Fruit fly (Drosophila melanogaster) whole organism, embryonic: ENCODE data around the gene CG32625.

Experiments used
- Antp ChIP-seq: fragments of 200-800 bp; sonication (Bioruptor generic); optimal IDR thresholded peaks from 3 replicates; lab custom pipeline; 2016; ENCODE audit warnings: missing biosample characterization, missing genetic modification characterization
- Bdp1 ChIP-seq: fragments of 200-800 bp; sonication (Bioruptor generic); optimal IDR thresholded peaks from 3 replicates; lab custom pipeline; 2016; ENCODE audit warnings: missing biosample characterization, missing genetic modification characterization
- Bgb ChIP-seq: fragments of 200-800 bp; sonication (Bioruptor generic); IDR thresholded peaks from 2 replicates; pipeline ENCODE4 v1.3.6; 2022; ENCODE audit warnings: missing biosample characterization, missing genetic modification characterization; ENCODE audit not compliant: partially characterized antibody
- CG12155 ChIP-seq: fragments of 200-800 bp; sonication (Bioruptor generic); optimal IDR thresholded peaks from 3 replicates; lab custom pipeline; 2016; ENCODE audit warnings: missing biosample characterization, missing genetic modification characterization
- CG12769 ChIP-seq: fragments of 200-800 bp; sonication (Bioruptor generic); optimal IDR thresholded peaks from 2 replicates; lab custom pipeline; 2019; ENCODE audit warnings: missing biosample characterization, mild to moderate bottlenecking, missing genetic modification characterization, moderate library complexity
- CG1603 ChIP-seq: fragments of 200-800 bp; sonication (Bioruptor generic); optimal IDR thresholded peaks from 2 replicates; lab custom pipeline; 2019; ENCODE audit warnings: missing biosample characterization, mild to moderate bottlenecking, missing genetic modification characterization, moderate library complexity
- CG16813 ChIP-seq: fragments of 200-800 bp; sonication (Bioruptor generic); IDR thresholded peaks from 3 replicates; pipeline ENCODE4 v1.3.6; 2022; ENCODE audit warnings: missing biosample characterization, missing genetic modification characterization; ENCODE audit not compliant: partially characterized antibody
- CG17359 ChIP-seq: fragments of 200-800 bp; sonication (Bioruptor generic); optimal IDR thresholded peaks from 3 replicates; lab custom pipeline; 2018; ENCODE audit warnings: missing biosample characterization, mild to moderate bottlenecking, missing genetic modification characterization, moderate library complexity
- CG17912 ChIP-seq: fragments of 200-800 bp; sonication (Bioruptor generic); optimal IDR thresholded peaks from 2 replicates; lab custom pipeline; 2018; ENCODE audit warnings: missing biosample characterization, mild to moderate bottlenecking, missing genetic modification characterization
- CG18262 ChIP-seq: fragments of 200-800 bp; optimal IDR thresholded peaks from 3 replicates; lab custom pipeline; 2019; ENCODE audit warnings: missing biosample characterization, mild to moderate bottlenecking, missing genetic modification characterization, moderate library complexity
- CG1832 ChIP-seq: fragments of 200-800 bp; sonication (Bioruptor generic); optimal IDR thresholded peaks from 2 replicates; lab custom pipeline; 2017; ENCODE audit warnings: missing biosample characterization, mild to moderate bottlenecking, missing genetic modification characterization, inconsistent platforms
- CG18476 ChIP-seq: fragments of 200-800 bp; sonication (Bioruptor generic); optimal IDR thresholded peaks from 2 replicates; lab custom pipeline; 2016; ENCODE audit warnings: missing biosample characterization, mild to moderate bottlenecking, missing genetic modification characterization
- CG18764 ChIP-seq: fragments of 200-800 bp; sonication (Bioruptor generic); optimal IDR thresholded peaks from 3 replicates; lab custom pipeline; 2016; ENCODE audit warnings: missing biosample characterization, missing genetic modification characterization
- CG2889 ChIP-seq: fragments of 200-800 bp; sonication (Bioruptor generic); IDR thresholded peaks from 3 replicates; pipeline ENCODE4 v1.3.6; 2022; ENCODE audit warnings: missing biosample characterization, missing genetic modification characterization
- CG3281 ChIP-seq: fragments of 200-800 bp; sonication (Bioruptor generic); optimal IDR thresholded peaks from 3 replicates; lab custom pipeline; 2017; ENCODE audit warnings: missing biosample characterization, mild to moderate bottlenecking, missing genetic modification characterization
- CG33557 ChIP-seq: fragments of 200-800 bp; sonication (Bioruptor generic); optimal IDR thresholded peaks from 2 replicates; lab custom pipeline; 2019; ENCODE audit warnings: missing biosample characterization, mild to moderate bottlenecking, missing genetic modification characterization, moderate library complexity
- CG34422 ChIP-seq: fragments of 200-800 bp; sonication (Bioruptor generic); IDR thresholded peaks from 3 replicates; pipeline ENCODE4 v1.3.6; 2022; ENCODE audit warnings: missing biosample characterization, missing genetic modification characterization
- CG4820 ChIP-seq: fragments of 200-800 bp; sonication (Bioruptor generic); optimal IDR thresholded peaks from 3 replicates; lab custom pipeline; 2016; ENCODE audit warnings: missing biosample characterization, missing genetic modification characterization
- CG5245 ChIP-seq: fragments of 200-800 bp; sonication (Bioruptor generic); optimal IDR thresholded peaks from 3 replicates; lab custom pipeline; 2016; ENCODE audit warnings: missing biosample characterization, missing genetic modification characterization
- CG7357 ChIP-seq: fragments of 200-800 bp; sonication (Bioruptor generic); IDR thresholded peaks from 3 replicates; pipeline ENCODE4 v1.3.6; 2022; ENCODE audit warnings: missing biosample characterization, missing genetic modification characterization
- CG7839 ChIP-seq: fragments of 200-800 bp; sonication (Bioruptor generic); optimal IDR thresholded peaks from 3 replicates; lab custom pipeline; 2018; ENCODE audit warnings: missing biosample characterization, mild to moderate bottlenecking, missing genetic modification characterization, moderate library complexity
- CG8359 ChIP-seq: fragments of 200-800 bp; sonication (Bioruptor generic); optimal IDR thresholded peaks from 2 replicates; lab custom pipeline; 2017; ENCODE audit warnings: missing biosample characterization, mild to moderate bottlenecking, missing genetic modification characterization, borderline replicate concordance
- Dad ChIP-seq: fragments of 200-800 bp; sonication (Bioruptor generic); optimal IDR thresholded peaks from 3 replicates; lab custom pipeline; 2016; ENCODE audit warnings: missing biosample characterization, missing genetic modification characterization
- E2f1 ChIP-seq: fragments of 200-800 bp; sonication (Bioruptor generic); IDR thresholded peaks from 2 replicates; pipeline ENCODE4 v1.3.6; 2022; ENCODE audit warnings: missing biosample characterization, missing genetic modification characterization
- HLHmδ ChIP-seq: fragments of 200-800 bp; sonication (Bioruptor generic); optimal IDR thresholded peaks from 2 replicates; lab custom pipeline; 2018; ENCODE audit warnings: missing biosample characterization, mild to moderate bottlenecking, missing genetic modification characterization, moderate library complexity
- Hey ChIP-seq: fragments of 200-800 bp; sonication (Bioruptor generic); optimal IDR thresholded peaks from 3 replicates; lab custom pipeline; 2018; ENCODE audit warnings: missing biosample characterization, mild to moderate bottlenecking, missing genetic modification characterization
- Mad ChIP-seq: fragments of 200-800 bp; sonication (Bioruptor generic); optimal IDR thresholded peaks from 2 replicates; lab custom pipeline; 2016; ENCODE audit warnings: missing biosample characterization, missing genetic modification characterization
- NC2β ChIP-seq: fragments of 200-800 bp; sonication (Bioruptor generic); optimal IDR thresholded peaks from 2 replicates; lab custom pipeline; 2016; ENCODE audit warnings: missing biosample characterization, missing genetic modification characterization
- Spps ChIP-seq: fragments of 200-800 bp; sonication (Bioruptor generic); optimal IDR thresholded peaks from 2 replicates; lab custom pipeline; 2018; ENCODE audit warnings: missing biosample characterization, mild to moderate bottlenecking, missing genetic modification characterization
- Stat92E ChIP-seq, 3 experiments: fragments of >200 bp in 2 of 3; fragments of 200-800 bp in 1 of 3; sonication (Bioruptor generic) in 1 of 3; optimal IDR thresholded peaks; 2 replicates each; lab custom pipeline; 2017 to 2019; ENCODE audit warnings: missing biosample characterization in 3 of 3, missing genetic modification characterization in 3 of 3, mild to moderate bottlenecking in 1 of 3, moderate library complexity in 1 of 3
- Xbp1 ChIP-seq: fragments of 200-800 bp; sonication (Bioruptor generic); optimal IDR thresholded peaks from 3 replicates; lab custom pipeline; 2016; ENCODE audit warnings: missing biosample characterization, mild to moderate bottlenecking, missing genetic modification characterization
- al ChIP-seq: fragments of 200-800 bp; sonication (Bioruptor generic); IDR thresholded peaks from 2 replicates; pipeline ENCODE4 v1.3.6; 2022; ENCODE audit warnings: missing biosample characterization, missing genetic modification characterization
- bab2 ChIP-seq: fragments of 200-800 bp; sonication (Bioruptor generic); optimal IDR thresholded peaks from 2 replicates; lab custom pipeline; 2016; ENCODE audit warnings: missing biosample characterization, missing genetic modification characterization
- crol ChIP-seq: fragments of 200-800 bp; sonication (Bioruptor generic); IDR thresholded peaks from 2 replicates; pipeline ENCODE4 v1.3.6; 2022; ENCODE audit warnings: missing biosample characterization, missing genetic modification characterization
- danr ChIP-seq: fragments of 200-800 bp; sonication (Bioruptor generic); IDR thresholded peaks from 2 replicates; pipeline ENCODE4 v1.3.6; 2022; ENCODE audit warnings: missing biosample characterization, missing genetic modification characterization
- dati ChIP-seq: fragments of 200-800 bp; sonication (Bioruptor generic); IDR thresholded peaks from 2 replicates; pipeline ENCODE4 v1.3.6; 2022; ENCODE audit warnings: missing biosample characterization, missing genetic modification characterization
- fd102C ChIP-seq: fragments of 200-800 bp; sonication (Bioruptor generic); optimal IDR thresholded peaks from 2 replicates; lab custom pipeline; 2018; ENCODE audit warnings: missing biosample characterization, mild to moderate bottlenecking, missing genetic modification characterization, moderate library complexity
- fd96Cb ChIP-seq: fragments of 200-800 bp; sonication (Bioruptor generic); optimal IDR thresholded peaks from 2 replicates; lab custom pipeline; 2018; ENCODE audit warnings: missing biosample characterization, mild to moderate bottlenecking, missing genetic modification characterization, moderate library complexity
- gsb-n ChIP-seq: fragments of 200-800 bp; sonication (Bioruptor generic); optimal IDR thresholded peaks from 3 replicates; lab custom pipeline; 2018; ENCODE audit warnings: missing biosample characterization, mild to moderate bottlenecking, missing genetic modification characterization
- hkb ChIP-seq, 2 experiments: fragments of 200-800 bp in 1 of 2; fragments of >200 bp in 1 of 2; sonication (Bioruptor generic) in 1 of 2; IDR thresholded peaks in 1 of 2; optimal IDR thresholded peaks in 1 of 2; 2 replicates each; pipeline versions ENCODE4 v1.3.6 to Lab custom; 2017 to 2022; ENCODE audit warnings: missing biosample characterization in 1 of 2, missing genetic modification characterization in 1 of 2
- lab ChIP-seq: fragments of 200-800 bp; sonication (Bioruptor generic); optimal IDR thresholded peaks from 3 replicates; lab custom pipeline; 2017; ENCODE audit warnings: missing biosample characterization, missing genetic modification characterization, mild to moderate bottlenecking, moderate library complexity, missing genetic modification reagents
- lbe ChIP-seq: fragments of 200-800 bp; sonication (Bioruptor generic); optimal IDR thresholded peaks from 2 replicates; lab custom pipeline; 2016; ENCODE audit warnings: missing biosample characterization, mild to moderate bottlenecking, missing genetic modification characterization
- onecut ChIP-seq: fragments of 200-800 bp; sonication (Bioruptor generic); IDR thresholded peaks from 2 replicates; pipeline ENCODE4 v1.3.6; 2022; ENCODE audit warnings: missing biosample characterization, missing genetic modification characterization
- rib ChIP-seq: fragments of 200-800 bp; sonication (Bioruptor generic); IDR thresholded peaks from 2 replicates; pipeline ENCODE4 v1.3.6; 2022; ENCODE audit warnings: missing biosample characterization, missing genetic modification characterization
- sc ChIP-seq, 3 experiments: fragments of >200 bp in 2 of 3; fragments of 200-800 bp in 1 of 3; sonication (Bioruptor generic) in 1 of 3; optimal IDR thresholded peaks; 2 replicates in 2 of 3; 3 replicates in 1 of 3; lab custom pipeline; 2017; ENCODE audit warnings: mild to moderate bottlenecking in 1 of 3, missing biosample characterization in 1 of 3, missing genetic modification characterization in 1 of 3, missing genetic modification reagents in 1 of 3
- sim ChIP-seq: fragments of 200-800 bp; sonication (Bioruptor generic); IDR thresholded peaks from 2 replicates; pipeline ENCODE4 v1.3.6; 2022; ENCODE audit warnings: missing biosample characterization, missing genetic modification characterization
- sr ChIP-seq: fragments of 200-800 bp; sonication (Bioruptor generic); IDR thresholded peaks from 3 replicates; pipeline ENCODE4 v1.3.6; 2022; ENCODE audit warnings: missing biosample characterization, missing genetic modification characterization
- vfl ChIP-seq: fragments of 200-800 bp; sonication (Bioruptor generic); optimal IDR thresholded peaks from 2 replicates; lab custom pipeline; 2016; ENCODE audit warnings: missing biosample characterization, missing genetic modification characterization
- z ChIP-seq: fragments of 200-800 bp; sonication (Bioruptor generic); IDR thresholded peaks from 3 replicates; pipeline ENCODE4 v1.3.6; 2022; ENCODE audit warnings: missing biosample characterization, missing genetic modification characterization

CG32625 gene

dm6 chrX:13756776-13757312 lies at the start of gene CG32625, which contains the start of gene Rtc1 (continued):
- no peak for TF ChIP-seq hkb (optimal IDR thresholded peaks at IDR 0.05; lab: Kevin White, UChicago)
- TF ChIP-seq hkb (GFP tag; IDR thresholded peaks at IDR 0.05; lab: Robert Waterston, UW): peak; percentile 57; the same call in 1 of the 2 replicates
- no peak for TF ChIP-seq onecut
- TF ChIP-seq CG17359 (tag; lab: Kevin White, UChicago): peak; percentile 51
- no peak for TF ChIP-seq Mad
- no peak for TF ChIP-seq bab2
- no peak for TF ChIP-seq HLHmδ
- TF ChIP-seq CG7839: peak; percentile 41
- TF ChIP-seq fd102C: no peak
- no peak for TF ChIP-seq rib (GFP tag; lab: Robert Waterston, UW)
- TF ChIP-seq CG2889: no peak
- TF ChIP-seq danr: no peak
- TF ChIP-seq lab (GFP tag; lab: Kevin White, UChicago): peak; percentile 59
- TF ChIP-seq Stat92E (GFP tag; optimal IDR thresholded peaks at IDR 0.05; lab: Kevin White, UChicago): no peak
- no peak for TF ChIP-seq Hey (tag; lab: Kevin White, UChicago)
- TF ChIP-seq dati (GFP tag; lab: Robert Waterston, UW): no peak
- no peak for TF ChIP-seq sc (optimal IDR thresholded peaks at IDR 0.05; lab: Kevin White, UChicago)
- no peak for TF ChIP-seq sc (GFP tag; optimal IDR thresholded peaks at IDR 0.05; lab: Kevin White, UChicago)
- TF ChIP-seq crol (GFP tag; lab: Robert Waterston, UW): no peak
- no peak for TF ChIP-seq CG5245
- TF ChIP-seq CG1832 (GFP tag; lab: Kevin White, UChicago): no peak
- TF ChIP-seq CG4820 (GFP tag; lab: Kevin White, UChicago): no peak
- no peak for TF ChIP-seq CG18764 (GFP tag; lab: Kevin White, UChicago)
- peak; percentile 7 for TF ChIP-seq gsb-n (tag; lab: Kevin White, UChicago)
- no peak for TF ChIP-seq CG17912 (GFP tag; lab: Kevin White, UChicago)
- peak; percentile 43 for TF ChIP-seq Xbp1 (GFP tag; lab: Kevin White, UChicago)
- TF ChIP-seq z (GFP tag; lab: Robert Waterston, UW): no peak
- TF ChIP-seq CG1603 (tag; lab: Kevin White, UChicago): peak; percentile 38
- peak; percentile 52 for TF ChIP-seq Bgb (GFP tag; lab: Robert Waterston, UW)
- 0 out of 3 replicates have a peak, but pooled peaks have one; percentile 22 for TF ChIP-seq CG34422 (GFP tag; lab: Robert Waterston, UW)
- TF ChIP-seq CG12155 (GFP tag; lab: Kevin White, UChicago): peak; percentile 20
- peak; percentile 45 for TF ChIP-seq CG18262 (tag; lab: Kevin White, UChicago)
- no peak for TF ChIP-seq Antp (GFP tag; lab: Kevin White, UChicago)
- TF ChIP-seq fd96Cb (tag; lab: Kevin White, UChicago): peak; percentile 15
- peak; percentile 59; the same call in 2 of the 3 replicates for TF ChIP-seq CG16813 (GFP tag; lab: Robert Waterston, UW)
- TF ChIP-seq vfl (GFP tag; lab: Kevin White, UChicago): no peak
- TF ChIP-seq CG12769 (tag; lab: Kevin White, UChicago): no peak
- no peak for TF ChIP-seq sim (GFP tag; lab: Robert Waterston, UW)
- no peak for TF ChIP-seq NC2β (GFP tag; lab: Kevin White, UChicago)
- TF ChIP-seq Bdp1: no peak
- TF ChIP-seq CG8359 (GFP tag; lab: Kevin White, UChicago): no peak
- TF ChIP-seq Dad (GFP tag; lab: Kevin White, UChicago): no peak
- TF ChIP-seq al (GFP tag; lab: Robert Waterston, UW): peak; percentile 44
- peak; percentile 21 for TF ChIP-seq CG18476
- peak; percentile 7 for TF ChIP-seq CG33557 (GFP tag; lab: Kevin White, UChicago)
- no peak for TF ChIP-seq E2f1 (GFP tag; lab: Robert Waterston, UW)
- TF ChIP-seq CG3281 (GFP tag; lab: Kevin White, UChicago): peak; percentile 28
- TF ChIP-seq sr (GFP tag; lab: Robert Waterston, UW): no peak
- peak; percentile 37 for TF ChIP-seq lbe (GFP tag; lab: Kevin White, UChicago)
- TF ChIP-seq CG7357 (GFP tag; lab: Robert Waterston, UW): no peak
- no peak for TF ChIP-seq Spps (tag; lab: Kevin White, UChicago)
